Fruit fly (Drosophila melanogaster): ENCODE results near the gene CG34316.

Gene CG34316

dm6 chr3R:15225279-15225730 lies 5.1 kb upstream of the CG34316 start, which contains the start of the genes CG31344 and Caf1-55 (continued):
- TF ChIP-seq grn (GFP tag; optimal IDR thresholded peaks at IDR 0.05) (peak; percentile 31), her (GFP tag; optimal IDR thresholded peaks at IDR 0.05) (no peak), chinmo (GFP tag; IDR thresholded peaks at IDR 0.05; ENCODE audit: partially characterized antibody) (peak; percentile 93; the same call in 2 of the 4 replicates), H2.0 (GFP tag; IDR thresholded peaks at IDR 0.05) (no peak), Awh (GFP tag; IDR thresholded peaks at IDR 0.05) (no peak), jigr1 (GFP tag; IDR thresholded peaks at IDR 0.05) (no peak), danr (GFP tag; IDR thresholded peaks at IDR 0.05) (no peak), CG8388 (GFP tag; optimal IDR thresholded peaks at IDR 0.05) (no peak), tin (GFP tag; optimal IDR thresholded peaks at IDR 0.05) (no peak), CoRest (tag; optimal IDR thresholded peaks at IDR 0.05) (peak; percentile 26), MBD-R2 (GFP tag; IDR thresholded peaks at IDR 0.05) (peak; percentile 82), HLH4C (GFP tag; IDR thresholded peaks at IDR 0.05; ENCODE audit: partially characterized antibody) (peak; percentile 89), CG13287 (GFP tag; IDR thresholded peaks at IDR 0.05; ENCODE audit: partially characterized antibody) (peak; percentile 92), Rfx (GFP tag; IDR thresholded peaks at IDR 0.05) (0 out of 2 replicates have a peak, but pooled peaks have one; percentile 18), CHES-1-like (GFP tag; optimal IDR thresholded peaks at IDR 0.05) (peak; percentile 71), Stat92E (GFP tag; optimal IDR thresholded peaks at IDR 0.05) (peak in 1 of 3 experiments; percentile 69), CG1602 (GFP tag; optimal IDR thresholded peaks at IDR 0.05) (peak; percentile 0), lov (optimal IDR thresholded peaks at IDR 0.05) (no peak), lov (GFP tag; IDR thresholded peaks at IDR 0.05) (no peak), phol (tag; optimal IDR thresholded peaks at IDR 0.05) (peak; percentile 89), pho (GFP tag; optimal IDR thresholded peaks at IDR 0.05) (peak; percentile 51), Gug (GFP tag; IDR thresholded peaks at IDR 0.05) (no peak), bbx (GFP tag; IDR thresholded peaks at IDR 0.05; ENCODE audit: partially characterized antibody) (peak; percentile 84), Lpt (GFP tag; optimal IDR thresholded peaks at IDR 0.05) (no peak), CG2129 (GFP tag; IDR thresholded peaks at IDR 0.05; ENCODE audit: partially characterized antibody) (peak; percentile 65), nerfin-2 (GFP tag; IDR thresholded peaks at IDR 0.05; ENCODE audit: partially characterized antibody) (peak; percentile 83), CG9817 (tag; optimal IDR thresholded peaks at IDR 0.05) (no peak), CG2712 (tag; optimal IDR thresholded peaks at IDR 0.05) (peak; percentile 42), hb (GFP tag; IDR thresholded peaks at IDR 0.05; ENCODE audit: partially characterized antibody) (peak; percentile 61; the same call in 1 of the 3 replicates), Bgb (GFP tag; IDR thresholded peaks at IDR 0.05; ENCODE audit: partially characterized antibody) (peak; percentile 87), CrebB (tag; optimal IDR thresholded peaks at IDR 0.05) (peak; percentile 2), exex (tag; optimal IDR thresholded peaks at IDR 0.05) (peak; percentile 33), gfzf (GFP tag; optimal IDR thresholded peaks at IDR 0.05) (peak; percentile 93), HmgZ (tag; optimal IDR thresholded peaks at IDR 0.05) (peak; percentile 68), tna (GFP tag; IDR thresholded peaks at IDR 0.05; ENCODE audit: partially characterized antibody) (peak; percentile 44; the same call in 1 of the 2 replicates), Nf-YB (GFP tag; optimal IDR thresholded peaks at IDR 0.05) (no peak), gem (tag; optimal IDR thresholded peaks at IDR 0.05) (no peak), maf-S (GFP tag; optimal IDR thresholded peaks at IDR 0.05) (peak; percentile 12), sens (GFP tag) (peak; percentile 70), cg (GFP tag; optimal IDR thresholded peaks at IDR 0.05) (no peak), amos (GFP tag; IDR thresholded peaks at IDR 0.05; ENCODE audit: partially characterized antibody) (peak; percentile 78), mld (GFP tag; IDR thresholded peaks at IDR 0.05; ENCODE audit: partially characterized antibody) (no peak), jumu (GFP tag; optimal IDR thresholded peaks at IDR 0.05) (peak; percentile 9), CG18599 (GFP tag; optimal IDR thresholded peaks at IDR 0.05) (no peak), repo (GFP tag; optimal IDR thresholded peaks at IDR 0.05) (no peak), CG14860 (GFP tag; IDR thresholded peaks at IDR 0.05; ENCODE audit: partially characterized antibody) (peak; percentile 61; the same call in 2 of the 3 replicates), CG4424 (GFP tag; optimal IDR thresholded peaks at IDR 0.05) (no peak), CG2199 (GFP tag; IDR thresholded peaks at IDR 0.05) (no peak), CTCF (GFP tag; optimal IDR thresholded peaks at IDR 0.05) (no peak), ac (GFP tag; optimal IDR thresholded peaks at IDR 0.05) (no peak)

All from whole organism, embryonic.